Worm (Caenorhabditis elegans) whole organism, young adult: ENCODE data around the gene F54H5.2.
A peak's percentile ranks its signal among the peaks of the same experiment; 100 is the strongest.

Experiments
- C17E4.6 ChIP-seq: fragments of 200-800 bp; sonication (Bioruptor generic); IDR thresholded peaks from 2 replicates; pipeline ENCODE4 v1.3.6; 2022; ENCODE audit warnings: missing genetic modification reagents, missing genetic modification characterization, missing compliant biosample characterization
- F10E7.11 ChIP-seq: sonication (generic microtip); optimal IDR thresholded peaks from 2 replicates; lab custom pipeline; 2017; ENCODE audit warnings: mild to moderate bottlenecking, missing genetic modification characterization, moderate library complexity, missing compliant biosample characterization
- F37B4.10 ChIP-seq: fragments of 200-800 bp; sonication (Bioruptor generic); IDR thresholded peaks from 2 replicates; pipeline ENCODE4 v1.3.6; 2022; ENCODE audit warnings: missing genetic modification characterization, missing compliant biosample characterization
- F39B2.1 ChIP-seq: fragments of 200-800 bp; sonication (Bioruptor generic); IDR thresholded peaks from 2 replicates; pipeline ENCODE4 v1.3.6; 2022; ENCODE audit warnings: missing genetic modification reagents, missing genetic modification characterization, missing compliant biosample characterization
- Y53G8AR.9 ChIP-seq: fragments of 200-800 bp; sonication (Bioruptor generic); conservative IDR thresholded peaks from 2 replicates; pipeline ENCODE4 v1.3.6; 2022; ENCODE audit warnings: missing genetic modification reagents, missing genetic modification characterization, missing compliant biosample characterization
- Y79H2A.3 ChIP-seq: fragments of 200-800 bp; sonication (Bioruptor generic); conservative IDR thresholded peaks from 2 replicates; pipeline ENCODE4 v1.3.6; 2022; ENCODE audit warnings: missing genetic modification reagents, missing genetic modification characterization, missing compliant biosample characterization
- akir-1 ChIP-seq: fragments of 200-800 bp; sonication (Bioruptor generic); optimal IDR thresholded peaks from 2 replicates; lab custom pipeline; 2018; ENCODE audit warnings: mild to moderate bottlenecking, missing genetic modification characterization, moderate library complexity, missing compliant biosample characterization
- attf-5 ChIP-seq: fragments of 200-800 bp; sonication (Bioruptor generic); optimal IDR thresholded peaks from 2 replicates; lab custom pipeline; 2018; ENCODE audit warnings: mild to moderate bottlenecking, missing genetic modification characterization, missing compliant biosample characterization
- ccch-3 ChIP-seq: fragments of 200-800 bp; sonication (Bioruptor generic); optimal IDR thresholded peaks from 2 replicates; lab custom pipeline; 2018; ENCODE audit warnings: mild to moderate bottlenecking, missing genetic modification characterization, missing compliant biosample characterization
- chd-7 ChIP-seq: sonication (generic microtip); optimal IDR thresholded peaks from 2 replicates; lab custom pipeline; 2016; ENCODE audit warnings: mild to moderate bottlenecking, missing genetic modification characterization, moderate library complexity, missing compliant biosample characterization
- egrh-3 ChIP-seq: fragments of 200-800 bp; sonication (Bioruptor generic); IDR thresholded peaks from 2 replicates; pipeline ENCODE4 v1.3.6; 2022; ENCODE audit warnings: missing genetic modification reagents, missing genetic modification characterization, missing compliant biosample characterization
- ekl-4 ChIP-seq: fragments of 200-800 bp; sonication (Bioruptor generic); IDR thresholded peaks from 2 replicates; pipeline ENCODE4 v1.3.6; 2022; ENCODE audit warnings: missing genetic modification reagents, missing genetic modification characterization, missing compliant biosample characterization
- ets-4 ChIP-seq: fragments of 200-800 bp; sonication (Bioruptor generic); optimal IDR thresholded peaks from 2 replicates; lab custom pipeline; 2018; ENCODE audit warnings: mild to moderate bottlenecking, missing genetic modification characterization, missing compliant biosample characterization
- fkh-3 ChIP-seq: sonication (generic microtip); optimal IDR thresholded peaks from 2 replicates; lab custom pipeline; 2016; ENCODE audit warnings: mild to moderate bottlenecking, missing genetic modification characterization, missing compliant biosample characterization
- hlh-12 ChIP-seq: sonication (generic microtip); optimal IDR thresholded peaks from 2 replicates; lab custom pipeline; 2016; ENCODE audit warnings: missing genetic modification characterization, missing compliant biosample characterization
- hmg-1.2 ChIP-seq: fragments of 200-800 bp; sonication (Bioruptor generic); IDR thresholded peaks from 2 replicates; pipeline ENCODE4 v1.3.6; 2022; ENCODE audit warnings: missing genetic modification reagents, missing genetic modification characterization, missing compliant biosample characterization
- lag-1 ChIP-seq: fragments of 200-800 bp; sonication (Bioruptor generic); IDR thresholded peaks from 2 replicates; pipeline ENCODE4 v1.3.6; 2022; ENCODE audit warnings: missing genetic modification reagents, missing genetic modification characterization, missing compliant biosample characterization
- let-526 ChIP-seq: fragments of 200-800 bp; sonication (Bioruptor generic); IDR thresholded peaks from 2 replicates; pipeline ENCODE4 v1.3.6; 2022; ENCODE audit warnings: missing genetic modification reagents, missing genetic modification characterization, missing compliant biosample characterization
- lin-40 ChIP-seq: sonication (generic microtip); optimal IDR thresholded peaks from 2 replicates; lab custom pipeline; 2016; ENCODE audit warnings: missing genetic modification characterization, mild to moderate bottlenecking, missing compliant biosample characterization, missing genotype, missing genetic modification reagents
- lsy-27 ChIP-seq: sonication (generic microtip); optimal IDR thresholded peaks from 2 replicates; lab custom pipeline; 2017; ENCODE audit warnings: missing genetic modification characterization, mild to moderate bottlenecking, missing compliant biosample characterization, antibody characterized with exemption, missing genotype, borderline replicate concordance; ENCODE audit not compliant: insufficient read depth
- madf-8 ChIP-seq: fragments of 200-800 bp; sonication (Bioruptor generic); conservative IDR thresholded peaks from 2 replicates; pipeline ENCODE4 v1.3.6; 2022; ENCODE audit warnings: missing genetic modification reagents, missing genetic modification characterization, missing compliant biosample characterization
- mcd-1 ChIP-seq: fragments of 200-800 bp; sonication (Bioruptor generic); IDR thresholded peaks from 2 replicates; pipeline ENCODE4 v1.3.6; 2022; ENCODE audit warnings: missing genetic modification reagents, missing genetic modification characterization, missing compliant biosample characterization
- mel-28 ChIP-seq: sonication (generic microtip); optimal IDR thresholded peaks from 2 replicates; lab custom pipeline; 2016; ENCODE audit warnings: borderline replicate concordance, mild to moderate bottlenecking, missing genetic modification characterization, missing compliant biosample characterization
- nfya-2 ChIP-seq: fragments of 200-800 bp; sonication (Bioruptor generic); IDR thresholded peaks from 2 replicates; pipeline ENCODE4 v1.3.6; 2022; ENCODE audit warnings: missing genetic modification reagents, missing genetic modification characterization, missing compliant biosample characterization
- nfyb-1 ChIP-seq: fragments of 200-800 bp; sonication (Bioruptor generic); IDR thresholded peaks from 2 replicates; pipeline ENCODE4 v1.3.6; 2022; ENCODE audit warnings: missing genetic modification reagents, missing genetic modification characterization, missing compliant biosample characterization
- nhr-120 ChIP-seq: fragments of 200-800 bp; sonication (Bioruptor generic); IDR thresholded peaks from 2 replicates; pipeline ENCODE4 v1.3.6; 2022; ENCODE audit warnings: missing genetic modification characterization, missing compliant biosample characterization
- pha-4 ChIP-seq: fragments of 150-350 bp; sonication (generic microtip); optimal IDR thresholded peaks from 2 replicates; lab custom pipeline; 2014; ENCODE audit warnings: missing biosample characterization, missing genetic modification reagents, missing genetic modification characterization
- rec-8 ChIP-seq, 2 experiments: sonication (generic microtip); optimal IDR thresholded peaks; 2 replicates each; lab custom pipeline; 2016; ENCODE audit warnings: mild to moderate bottlenecking in 2 of 2, missing genetic modification characterization in 2 of 2, missing genetic modification reagents in 2 of 2, missing genotype in 2 of 2, missing biosample characterization in 1 of 2, missing compliant biosample characterization in 1 of 2, moderate library complexity in 1 of 2
- rpc-1 ChIP-seq, 2 experiments: fragments of 150-350 bp in 1 of 2; sonication (generic microtip) in 1 of 2; optimal IDR thresholded peaks; 2 replicates each; lab custom pipeline; 2014 to 2018; ENCODE audit warnings: missing biosample characterization in 1 of 2, missing genetic modification characterization in 1 of 2, missing genetic modification reagents in 1 of 2, missing genotype in 1 of 2
- unc-62 ChIP-seq: fragments of 150-350 bp; optimal IDR thresholded peaks from 2 replicates; lab custom pipeline; 2014; ENCODE audit warnings: missing biosample characterization, missing genetic modification reagents, missing genetic modification characterization
- xnd-1 ChIP-seq: sonication (generic microtip); optimal IDR thresholded peaks from 2 replicates; lab custom pipeline; 2016; ENCODE audit warnings: missing genotype, missing genetic modification reagents, missing genetic modification characterization, missing compliant biosample characterization
- ztf-6 ChIP-seq: fragments of 200-800 bp; sonication (Bioruptor generic); IDR thresholded peaks from 2 replicates; pipeline ENCODE4 v1.3.6; 2022; ENCODE audit warnings: missing genetic modification reagents, missing genetic modification characterization, missing compliant biosample characterization

Gene F54H5.2

DNA sequence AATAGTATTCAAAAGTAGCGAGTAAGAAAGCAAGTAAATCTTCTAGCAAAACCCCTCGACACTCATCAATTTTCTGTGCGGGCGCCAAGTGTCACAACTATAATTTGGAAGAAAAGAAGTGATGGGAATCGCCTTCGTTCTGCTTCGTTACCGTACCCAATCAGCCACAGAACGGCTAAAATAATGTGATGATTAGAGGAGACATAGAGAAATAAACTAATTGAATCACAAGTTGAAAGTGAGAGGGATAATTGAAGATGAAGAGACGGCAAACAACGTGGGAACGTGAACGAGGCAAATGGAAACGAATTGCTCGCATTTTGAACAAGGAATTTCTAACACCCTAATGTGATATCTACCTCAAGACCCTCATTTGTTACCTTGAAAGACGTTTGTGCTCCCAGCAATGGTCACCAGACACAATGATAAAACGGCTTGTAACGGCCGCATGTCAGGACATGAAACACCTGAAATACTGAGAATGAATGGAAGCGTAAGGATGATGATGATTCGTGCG is 15.4 kb downstream of the F54H5.2 start, which contains the start of gene T19D12.6:
T19D12.6 (minus strand) TSS at position 467 of the 517 bp plus-strand sequence.
- TF ChIP-seq mcd-1 (no peak), hmg-1.2 (GFP tag; lab: Robert Waterston, UW) (peak; percentile 6; the same call in 1 of the 2 replicates)
- TF ChIP-seq, all 124 proteins: peak for 1

ce11 chrII:6646903-6647302 is 19.6 kb downstream of the F54H5.2 start:
- no peak for TF ChIP-seq F39B2.1 (GFP tag; lab: Robert Waterston, UW)
- peak; percentile 68; the same call in 1 of the 2 replicates for TF ChIP-seq hmg-1.2 (GFP tag; lab: Robert Waterston, UW)

DNA sequence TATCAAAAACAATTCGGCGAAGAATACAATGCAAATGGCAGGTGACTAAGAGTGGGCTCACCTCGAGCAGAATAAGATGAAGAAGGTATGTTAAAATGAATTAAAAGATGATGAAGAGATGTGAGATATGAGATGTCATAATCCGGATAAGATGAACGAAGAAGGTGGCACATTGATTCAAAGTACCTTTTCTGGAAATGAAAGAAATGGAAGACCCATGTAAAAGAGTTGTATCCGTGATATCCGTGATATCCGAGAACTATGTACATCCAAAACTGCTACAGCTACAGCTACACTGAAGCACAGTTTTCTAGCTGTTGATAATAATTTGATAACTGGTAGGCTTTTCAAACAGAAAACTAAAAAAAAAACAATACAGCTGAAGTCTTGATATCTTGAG is 21.7 kb downstream of the F54H5.2 start, which contains the start of gene oig-8:
oig-8 (minus strand) TSS at position 101 of the 400 bp plus-strand sequence.
- TF ChIP-seq rpc-1 (optimal IDR thresholded peaks at IDR 0.05; lab: Kevin White, UChicago) (no peak), rpc-1 (tag; optimal IDR thresholded peaks at IDR 0.05; lab: Kevin White, UChicago) (no peak), F37B4.10 (no peak), let-526 (GFP tag; lab: Robert Waterston, UW) (no peak), pha-4 (tag; lab: Kevin White, UChicago) (no peak), F10E7.11 (tag; lab: Kevin White, UChicago) (no peak), hmg-1.2 (GFP tag; lab: Robert Waterston, UW) (no peak), fkh-3 (tag; lab: Kevin White, UChicago) (no peak), ccch-3 (GFP tag; lab: Kevin White, UChicago) (no peak), ets-4 (GFP tag; lab: Kevin White, UChicago) (no peak), unc-62 (GFP tag; lab: Kevin White, UChicago) (no peak), egrh-3 (GFP tag; lab: Robert Waterston, UW) (no peak), ztf-6 (GFP tag; lab: Robert Waterston, UW) (no peak), lsy-27 (tag; lab: Kevin White, UChicago) (no peak), nhr-120 (GFP tag; lab: Robert Waterston, UW) (no peak), nfyb-1 (no peak), madf-8 (GFP tag; lab: Robert Waterston, UW) (no peak)

DNA sequence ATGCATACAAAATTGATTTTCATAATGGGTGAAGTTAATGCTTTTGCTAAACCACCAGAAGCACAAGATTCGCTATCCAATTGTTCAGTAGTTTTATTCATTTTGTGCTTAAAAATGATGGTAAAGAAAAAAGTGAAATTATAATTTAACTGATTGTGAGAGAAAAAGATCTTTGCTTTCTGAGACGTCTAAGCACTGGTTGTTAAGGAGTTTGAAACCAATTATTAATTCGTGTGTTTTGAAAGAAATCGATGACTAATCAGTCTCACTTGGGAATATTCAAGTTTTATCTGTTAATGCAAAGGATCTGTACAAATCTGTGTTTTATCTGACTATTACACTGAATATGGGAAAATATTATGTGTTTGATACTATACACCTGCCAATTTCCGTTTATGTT is 24.4 kb downstream of the F54H5.2 start, which contains the start of gene sra-26:
sra-26 (minus strand) TSS at position 101 of the 400 bp plus-strand sequence.
- no peak for TF ChIP-seq F10E7.11 (tag; lab: Kevin White, UChicago)
- TF ChIP-seq C17E4.6 (GFP tag; lab: Robert Waterston, UW) = no peak
- no peak for TF ChIP-seq xnd-1 (tag; lab: Kevin White, UChicago)
- no peak for TF ChIP-seq akir-1

ce11 chrII:6654284-6654683 is 27.0 kb downstream of the F54H5.2 start, which contains the start of gene T19D12.9:
Gene T19D12.9, minus strand, starts transcription at chrII:6654384.
- TF ChIP-seq Y79H2A.3 (GFP tag; lab: Robert Waterston, UW) = no peak
- TF ChIP-seq, all 124 proteins: peak for 0

ce11 chrII:6658766-6659165 is 31.5 kb downstream of the F54H5.2 start, which contains the start of gene T19D12.10:
Gene T19D12.10, minus strand, starts transcription at chrII:6658866.
- TF ChIP-seq rec-8 (tag; optimal IDR thresholded peaks at IDR 0.05; lab: Kevin White, UChicago) (no peak), lag-1 (GFP tag; lab: Robert Waterston, UW) (no peak), pha-4 (tag; lab: Kevin White, UChicago) (no peak), Y53G8AR.9 (GFP tag; lab: Robert Waterston, UW) (no peak), ccch-3 (GFP tag; lab: Kevin White, UChicago) (no peak), chd-7 (tag; lab: Kevin White, UChicago) (no peak), hlh-12 (tag; lab: Kevin White, UChicago) (no peak), nfya-2 (GFP tag; lab: Robert Waterston, UW) (no peak), mel-28 (tag; lab: Kevin White, UChicago) (no peak), lin-40 (tag; lab: Kevin White, UChicago) (no peak), attf-5 (GFP tag; lab: Kevin White, UChicago) (no peak), ekl-4 (GFP tag; lab: Robert Waterston, UW) (no peak)
- TF ChIP-seq, all 124 proteins: peak for 0
